Worm (Caenorhabditis elegans) whole organism, midembryonic: ENCODE measurements around the gene catp-6.

Source experiments
- T22C8.4 ChIP-seq: fragments of 200-800 bp; sonication (Bioruptor generic); IDR thresholded peaks from 2 replicates; pipeline ENCODE4 v1.3.6; 2022; ENCODE audit warnings: missing genetic modification characterization, missing compliant biosample characterization
- cog-1 ChIP-seq: sonication (generic microtip); optimal IDR thresholded peaks from 2 replicates; lab custom pipeline; 2016; ENCODE audit warnings: missing genetic modification characterization, missing compliant biosample characterization
- flt-1 ChIP-seq: fragments of 200-800 bp; sonication (Bioruptor generic); IDR thresholded peaks from 2 replicates; pipeline ENCODE4 v1.3.6; 2022; ENCODE audit warnings: missing genetic modification characterization, missing compliant biosample characterization
- klf-2 ChIP-seq: fragments of 200-800 bp; sonication (Bioruptor generic); conservative IDR thresholded peaks from 2 replicates; pipeline ENCODE4 v1.3.6; 2022; ENCODE audit warnings: missing genetic modification reagents, missing genetic modification characterization, missing compliant biosample characterization
- med-1 ChIP-seq: sonication (generic microtip); optimal IDR thresholded peaks from 2 replicates; lab custom pipeline; 2017; ENCODE audit warnings: missing genetic modification characterization, mild to moderate bottlenecking, missing compliant biosample characterization, antibody characterized with exemption, missing genetic modification reagents; ENCODE audit not compliant: insufficient read depth
- ref-1 ChIP-seq: fragments of 200-800 bp; sonication (Bioruptor generic); conservative IDR thresholded peaks from 2 replicates; pipeline ENCODE4 v1.3.6; 2022; ENCODE audit warnings: missing genetic modification reagents, missing genetic modification characterization, missing compliant biosample characterization
- tab-1 ChIP-seq: fragments of 200-800 bp; sonication (Bioruptor generic); IDR thresholded peaks from 2 replicates; pipeline ENCODE4 v1.3.6; 2022; ENCODE audit warnings: missing genetic modification characterization, missing compliant biosample characterization
- ztf-23 ChIP-seq: fragments of 200-800 bp; sonication (Bioruptor generic); IDR thresholded peaks from 2 replicates; pipeline ENCODE4 v1.3.6; 2022; ENCODE audit warnings: missing genetic modification reagents, missing genetic modification characterization, missing compliant biosample characterization
- ztf-29 ChIP-seq: fragments of 200-800 bp; sonication (Bioruptor generic); IDR thresholded peaks from 2 replicates; pipeline ENCODE4 v1.3.6; 2022; ENCODE audit warnings: missing genetic modification reagents, missing genetic modification characterization, missing compliant biosample characterization

Gene catp-6

ce11 chrIV:9824480-9824879, at the start of gene catp-6:
catp-6 (minus strand) TSS chrIV:9824580.
- TF ChIP-seq cog-1 (tag; lab: Kevin White, UChicago) (no peak), tab-1 (GFP tag; lab: Robert Waterston, UW) (no peak), klf-2 (GFP tag; lab: Robert Waterston, UW) (no peak), flt-1 (GFP tag; lab: Robert Waterston, UW) (no peak), ztf-29 (GFP tag; lab: Robert Waterston, UW) (no peak), med-1 (GFP tag; lab: Kevin White, UChicago) (no peak), ref-1 (GFP tag; lab: Robert Waterston, UW) (no peak), T22C8.4 (no peak), ztf-23 (GFP tag; lab: Robert Waterston, UW) (no peak)

- TF ChIP-seq ztf-29 (GFP tag; lab: Robert Waterston, UW) (no peak), med-1 (GFP tag; lab: Kevin White, UChicago) (no peak), flt-1 (GFP tag; lab: Robert Waterston, UW) (no peak), T22C8.4 (no peak), ztf-23 (GFP tag; lab: Robert Waterston, UW) (no peak)
Observed at ce11 chrIV:9873837-9874236, 49.5 kb upstream of the catp-6 start.

- TF ChIP-seq ref-1 (GFP tag; lab: Robert Waterston, UW) (no peak), klf-2 (GFP tag; lab: Robert Waterston, UW) (no peak), tab-1 (GFP tag; lab: Robert Waterston, UW) (no peak), cog-1 (tag; lab: Kevin White, UChicago) (no peak), ztf-23 (GFP tag; lab: Robert Waterston, UW) (no peak)
Observed at ce11 chrIV:9872786-9873185, 48.4 kb upstream of the catp-6 start.

- no peak for TF ChIP-seq flt-1 (GFP tag; lab: Robert Waterston, UW)
- TF ChIP-seq T22C8.4: no peak
- TF ChIP-seq cog-1 (tag; lab: Kevin White, UChicago): no peak
- no peak for TF ChIP-seq ref-1 (GFP tag; lab: Robert Waterston, UW)
- TF ChIP-seq klf-2 (GFP tag; lab: Robert Waterston, UW): no peak
- no peak for TF ChIP-seq ztf-29 (GFP tag; lab: Robert Waterston, UW)
- no peak for TF ChIP-seq ztf-23 (GFP tag; lab: Robert Waterston, UW)
- no peak for TF ChIP-seq med-1 (GFP tag; lab: Kevin White, UChicago)
- no peak for TF ChIP-seq tab-1 (GFP tag; lab: Robert Waterston, UW)
Observed at ce11 chrIV:9872210-9872609, 47.8 kb upstream of the catp-6 start.

- TF ChIP-seq tab-1 (GFP tag; lab: Robert Waterston, UW): no peak
- no peak for TF ChIP-seq ztf-23 (GFP tag; lab: Robert Waterston, UW)
- TF ChIP-seq cog-1 (tag; lab: Kevin White, UChicago): no peak
- TF ChIP-seq klf-2 (GFP tag; lab: Robert Waterston, UW): no peak
- TF ChIP-seq med-1 (GFP tag; lab: Kevin White, UChicago): no peak
- TF ChIP-seq ztf-29 (GFP tag; lab: Robert Waterston, UW): no peak
- TF ChIP-seq T22C8.4: no peak
- no peak for TF ChIP-seq ref-1 (GFP tag; lab: Robert Waterston, UW)
- no peak for TF ChIP-seq flt-1 (GFP tag; lab: Robert Waterston, UW)
Observed at ce11 chrIV:9869344-9869743, 45.0 kb upstream of the catp-6 start.

ce11 chrIV:9867915-9868314, 43.5 kb upstream of the catp-6 start:
- TF ChIP-seq ztf-23 (GFP tag; lab: Robert Waterston, UW): no peak

- TF ChIP-seq T22C8.4 (no peak), ref-1 (GFP tag; lab: Robert Waterston, UW) (no peak), ztf-29 (GFP tag; lab: Robert Waterston, UW) (no peak), med-1 (GFP tag; lab: Kevin White, UChicago) (no peak), tab-1 (GFP tag; lab: Robert Waterston, UW) (no peak)
Observed at ce11 chrIV:9866865-9867264, 42.5 kb upstream of the catp-6 start.

ce11 chrIV:9864778-9865177, 40.4 kb upstream of the catp-6 start, which contains the start of the genes K07F5.15 and K07F5.22:
K07F5.15 (plus strand) TSS chrIV:9865078.
K07F5.22 (plus strand) TSS chrIV:9865078.
- TF ChIP-seq T22C8.4: no peak
- TF ChIP-seq tab-1 (GFP tag; lab: Robert Waterston, UW): no peak
- TF ChIP-seq klf-2 (GFP tag; lab: Robert Waterston, UW): no peak
- TF ChIP-seq cog-1 (tag; lab: Kevin White, UChicago): no peak
- no peak for TF ChIP-seq ref-1 (GFP tag; lab: Robert Waterston, UW)
- TF ChIP-seq med-1 (GFP tag; lab: Kevin White, UChicago): no peak
- TF ChIP-seq flt-1 (GFP tag; lab: Robert Waterston, UW): no peak
- no peak for TF ChIP-seq ztf-23 (GFP tag; lab: Robert Waterston, UW)
- no peak for TF ChIP-seq ztf-29 (GFP tag; lab: Robert Waterston, UW)

- no peak for TF ChIP-seq klf-2 (GFP tag; lab: Robert Waterston, UW)
- TF ChIP-seq ztf-23 (GFP tag; lab: Robert Waterston, UW): no peak
- TF ChIP-seq med-1 (GFP tag; lab: Kevin White, UChicago): no peak
- TF ChIP-seq ztf-29 (GFP tag; lab: Robert Waterston, UW): no peak
- TF ChIP-seq T22C8.4: no peak
- TF ChIP-seq tab-1 (GFP tag; lab: Robert Waterston, UW): no peak
- no peak for TF ChIP-seq cog-1 (tag; lab: Kevin White, UChicago)
- no peak for TF ChIP-seq flt-1 (GFP tag; lab: Robert Waterston, UW)
- no peak for TF ChIP-seq ref-1 (GFP tag; lab: Robert Waterston, UW)
Observed at ce11 chrIV:9863817-9864216, 39.4 kb upstream of the catp-6 start, which contains the start of gene K07F5.16. K07F5.16 (plus strand) TSS chrIV:9864117.

- TF ChIP-seq ztf-23 (GFP tag; lab: Robert Waterston, UW) (no peak), ztf-29 (GFP tag; lab: Robert Waterston, UW) (no peak), med-1 (GFP tag; lab: Kevin White, UChicago) (no peak), klf-2 (GFP tag; lab: Robert Waterston, UW) (no peak), T22C8.4 (no peak), ref-1 (GFP tag; lab: Robert Waterston, UW) (no peak), flt-1 (GFP tag; lab: Robert Waterston, UW) (no peak), tab-1 (GFP tag; lab: Robert Waterston, UW) (no peak), cog-1 (tag; lab: Kevin White, UChicago) (no peak)
Observed at ce11 chrIV:9861921-9862320, 37.5 kb upstream of the catp-6 start, which contains the start of gene K07F5.14. K07F5.14 (plus strand) TSS chrIV:9862221.
